Fruit fly (Drosophila melanogaster): ENCODE results near the gene CG7370.

Gene CG7370

dm6 chr3L:21765931-21766330 lies 3.7 kb upstream of the CG7370 start:
- TF ChIP-seq noc (tag; optimal IDR thresholded peaks at IDR 0.05): no peak

dm6 chr3L:21770328-21770727 lies 713 bp downstream of the CG7370 start, which contains the start of gene Syn1:
Gene Syn1 (minus strand): TSS chr3L:21770534.
- TF ChIP-seq noc (tag; optimal IDR thresholded peaks at IDR 0.05): no peak

dm6 chr3L:21773855-21774254 lies 4.2 kb downstream of the CG7370 start:
- TF ChIP-seq noc (tag; optimal IDR thresholded peaks at IDR 0.05): no peak

- no peak for TF ChIP-seq noc (tag; optimal IDR thresholded peaks at IDR 0.05)
Measured at dm6 chr3L:21787883-21788282, 18.3 kb downstream of the CG7370 start.

- TF ChIP-seq noc (tag; optimal IDR thresholded peaks at IDR 0.05): no peak
Measured at dm6 chr3L:21800424-21800823, 30.8 kb downstream of the CG7370 start.

- TF ChIP-seq noc (tag; optimal IDR thresholded peaks at IDR 0.05): no peak
Measured at dm6 chr3L:21808003-21808530, 38.5 kb downstream of the CG7370 start.

- no peak for TF ChIP-seq noc (tag; optimal IDR thresholded peaks at IDR 0.05)
Measured at dm6 chr3L:21808568-21808967, 39.0 kb downstream of the CG7370 start, which contains the start of gene eg. Gene eg (plus strand): TSS chr3L:21808703.

- TF ChIP-seq noc (tag; optimal IDR thresholded peaks at IDR 0.05): no peak
Measured at dm6 chr3L:21813598-21813997, 44.0 kb downstream of the CG7370 start, which contains the start of gene CG43895. Gene CG43895 (minus strand): TSS chr3L:21813698.

dm6 chr3L:21818701-21819100 lies 49.1 kb downstream of the CG7370 start:
- no peak for TF ChIP-seq noc (tag; optimal IDR thresholded peaks at IDR 0.05)

- no peak for TF ChIP-seq noc (tag; optimal IDR thresholded peaks at IDR 0.05)
Measured at dm6 chr3L:21819497-21819896, 49.9 kb downstream of the CG7370 start.

Data from whole organism, larva.